Fruit fly (Drosophila melanogaster): ENCODE results near the gene CG4511.

The CG4511 gene

DNA sequence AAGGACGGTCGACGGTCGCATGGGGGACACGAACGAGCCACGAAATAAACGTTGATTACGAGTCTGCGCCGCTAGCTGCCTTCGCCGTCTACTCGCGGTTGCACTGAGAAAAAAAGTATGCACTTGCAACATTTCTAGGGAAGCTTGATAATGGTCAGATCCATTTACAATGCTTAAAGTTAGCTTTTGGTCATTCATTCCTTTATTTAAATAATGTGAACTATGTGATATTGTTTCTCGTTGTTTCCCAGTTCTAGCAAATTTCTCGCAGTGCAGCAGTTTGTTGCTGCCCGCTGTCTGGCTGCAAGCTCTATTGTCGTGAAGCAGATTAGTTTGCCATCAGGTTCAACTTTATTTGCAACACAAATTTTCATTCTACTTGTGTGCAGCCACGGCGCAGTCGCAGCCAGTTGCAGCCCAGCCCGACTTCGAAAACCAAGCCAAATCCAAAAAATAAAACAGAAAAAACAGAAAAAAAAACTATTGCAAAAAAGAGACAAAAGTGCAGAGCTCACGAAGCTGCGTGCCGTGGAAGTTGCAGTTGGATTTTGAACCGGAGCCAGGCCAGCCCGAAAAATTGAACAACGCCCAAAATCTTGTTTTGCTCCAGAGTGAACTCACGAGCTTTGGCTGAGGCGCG, 21.7 kb upstream of the CG4511 start (continued):
- TF ChIP-seq CG17385 (GFP tag; optimal IDR thresholded peaks at IDR 0.05) (no peak), CG12219 (GFP tag; optimal IDR thresholded peaks at IDR 0.05) (no peak), CG18764 (GFP tag; optimal IDR thresholded peaks at IDR 0.05) (no peak), CG7839 (tag; optimal IDR thresholded peaks at IDR 0.05) (no peak), Taf1 (GFP tag; IDR thresholded peaks at IDR 0.05) (no peak), tna (GFP tag; IDR thresholded peaks at IDR 0.05; ENCODE audit: partially characterized antibody) (no peak), pros (GFP tag; optimal IDR thresholded peaks at IDR 0.05) (no peak), CG2120 (GFP tag; optimal IDR thresholded peaks at IDR 0.05) (no peak), sc (optimal IDR thresholded peaks at IDR 0.05) (no peak), sc (GFP tag; optimal IDR thresholded peaks at IDR 0.05) (no peak), MESR4 (GFP tag; optimal IDR thresholded peaks at IDR 0.05) (no peak), CG3407 (GFP tag; optimal IDR thresholded peaks at IDR 0.05) (no peak), Ets97D (GFP tag; optimal IDR thresholded peaks at IDR 0.05) (no peak), CG33557 (GFP tag; optimal IDR thresholded peaks at IDR 0.05) (no peak), Meics (GFP tag; optimal IDR thresholded peaks at IDR 0.05) (no peak), gcm2 (GFP tag; optimal IDR thresholded peaks at IDR 0.05) (no peak), dysf (GFP tag; IDR thresholded peaks at IDR 0.05) (0 out of 3 replicates have a peak, but pooled peaks have one; percentile 40), CG6683 (GFP tag; optimal IDR thresholded peaks at IDR 0.05) (no peak), bsh (GFP tag; optimal IDR thresholded peaks at IDR 0.05) (peak in 1 of 2 experiments; percentile 67), Bdp1 (GFP tag; optimal IDR thresholded peaks at IDR 0.05) (no peak), HLH4C (GFP tag; IDR thresholded peaks at IDR 0.05; ENCODE audit: partially characterized antibody) (no peak), lab (GFP tag; optimal IDR thresholded peaks at IDR 0.05) (no peak), Blimp-1 (GFP tag; optimal IDR thresholded peaks at IDR 0.05) (peak; percentile 17), gt (GFP tag; IDR thresholded peaks at IDR 0.05) (no peak), CG7271 (tag; optimal IDR thresholded peaks at IDR 0.05) (no peak), CG10147 (GFP tag; optimal IDR thresholded peaks at IDR 0.05) (no peak), Drgx (GFP tag; IDR thresholded peaks at IDR 0.05) (peak; percentile 96), Hr51 (GFP tag; optimal IDR thresholded peaks at IDR 0.05) (no peak), CG17359 (tag; optimal IDR thresholded peaks at IDR 0.05) (peak; percentile 8), CG16813 (GFP tag; IDR thresholded peaks at IDR 0.05; ENCODE audit: partially characterized antibody) (no peak), CG12236 (GFP tag; optimal IDR thresholded peaks at IDR 0.05) (no peak), klu (GFP tag; IDR thresholded peaks at IDR 0.05) (no peak), B-H1 (GFP tag; IDR thresholded peaks at IDR 0.05) (no peak), cad (GFP tag; optimal IDR thresholded peaks at IDR 0.05) (no peak), CG13894 (tag; optimal IDR thresholded peaks at IDR 0.05) (no peak), lilli (GFP tag; optimal IDR thresholded peaks at IDR 0.05) (no peak), vfl (GFP tag; optimal IDR thresholded peaks at IDR 0.05) (no peak), jumu (GFP tag; optimal IDR thresholded peaks at IDR 0.05) (no peak), CG10959 (GFP tag; IDR thresholded peaks at IDR 0.05) (peak; percentile 9; the same call in 1 of the 2 replicates), unpg (GFP tag; optimal IDR thresholded peaks at IDR 0.05) (no peak), CG3281 (GFP tag; optimal IDR thresholded peaks at IDR 0.05) (no peak), ab (GFP tag; optimal IDR thresholded peaks at IDR 0.05) (no peak), chinmo (GFP tag; IDR thresholded peaks at IDR 0.05; ENCODE audit: partially characterized antibody) (no peak), z (GFP tag; IDR thresholded peaks at IDR 0.05) (no peak), caup (GFP tag; optimal IDR thresholded peaks at IDR 0.05; ENCODE audit: severe bottlenecking) (no peak), BEAF-32 (GFP tag; optimal IDR thresholded peaks at IDR 0.05) (no peak), CG14667 (GFP tag; IDR thresholded peaks at IDR 0.05) (no peak), phol (tag; optimal IDR thresholded peaks at IDR 0.05) (peak; percentile 35), CG9817 (tag; optimal IDR thresholded peaks at IDR 0.05) (no peak)

Measured in whole organism, embryonic.